Worm (Caenorhabditis elegans): ENCODE measurements around the gene F30H5.5.

F30H5.5 gene

ce11 chrIII:502583-502982, 14.0 kb downstream of the F30H5.5 start (continued):
- TF ChIP-seq mes-2 (tag; optimal IDR thresholded peaks at IDR 0.05; ENCODE audit: poor library complexity, severe bottlenecking) (peak; percentile 90), daf-19 (GFP tag; conservative IDR thresholded peaks at IDR 0.05) (no peak; the same call in 1 of the 2 replicates), nhr-77 (tag; optimal IDR thresholded peaks at IDR 0.05) (peak; percentile 68), lin-38 (GFP tag; IDR thresholded peaks at IDR 0.05) (peak; percentile 85), lin-13 (GFP tag; optimal IDR thresholded peaks at IDR 0.05) (no peak), unc-62 (GFP tag; optimal IDR thresholded peaks at IDR 0.05 in 1 of 2) (peak in 1 of 2 experiments; percentile 93), unc-62 (tag; optimal IDR thresholded peaks at IDR 0.05) (no peak), ZK337.2 (GFP tag; IDR thresholded peaks at IDR 0.05) (peak; percentile 81), nhr-48 (tag; optimal IDR thresholded peaks at IDR 0.05) (peak; percentile 70), vab-7 (GFP tag; IDR thresholded peaks at IDR 0.05) (peak; percentile 97), egl-43 (GFP tag; IDR thresholded peaks at IDR 0.05) (peak; percentile 96), zfp-3 (GFP tag; conservative IDR thresholded peaks at IDR 0.05) (peak; percentile 85), F26F4.8 (GFP tag; conservative IDR thresholded peaks at IDR 0.05) (peak; percentile 96), nhr-111 (GFP tag; optimal IDR thresholded peaks at IDR 0.05) (peak; percentile 98), tra-1 (GFP tag; IDR thresholded peaks at IDR 0.05) (peak; percentile 84), unc-39 (tag; optimal IDR thresholded peaks at IDR 0.05) (no peak), mxl-3 (GFP tag; optimal IDR thresholded peaks at IDR 0.05) (peak; percentile 82), nhr-10 (tag; optimal IDR thresholded peaks at IDR 0.05) (no peak), F49E8.2 (tag; optimal IDR thresholded peaks at IDR 0.05; ENCODE audit: borderline replicate concordance) (peak; percentile 83), Y5F2A.4 (GFP tag; optimal IDR thresholded peaks at IDR 0.05) (peak; percentile 83), zag-1 (tag; optimal IDR thresholded peaks at IDR 0.05) (no peak), T26A8.4 (GFP tag; IDR thresholded peaks at IDR 0.05) (peak; percentile 85), ceh-32 (tag; optimal IDR thresholded peaks at IDR 0.05; ENCODE audit: poor library complexity) (no peak), ces-1 (GFP tag; optimal IDR thresholded peaks at IDR 0.05) (peak; percentile 7), ceh-20 (GFP tag; IDR thresholded peaks at IDR 0.05) (peak; percentile 87), zip-2 (tag; optimal IDR thresholded peaks at IDR 0.05) (peak; percentile 32), nhr-237 (tag; optimal IDR thresholded peaks at IDR 0.05) (no peak), nhr-42 (GFP tag; IDR thresholded peaks at IDR 0.05) (peak; percentile 92), F44E2.7 (GFP tag; IDR thresholded peaks at IDR 0.05) (peak; percentile 83; the same call in 1 of the 2 replicates), Y75B8A.6 (GFP tag; IDR thresholded peaks at IDR 0.05) (peak; percentile 67; the same call in 1 of the 2 replicates), attf-4 (tag; optimal IDR thresholded peaks at IDR 0.05) (no peak), pqm-1 (tag; optimal IDR thresholded peaks at IDR 0.05) (peak; percentile 20), nhr-28 (tag; optimal IDR thresholded peaks at IDR 0.05) (peak; percentile 74)

ce11 chrIII:509045-509444, 20.5 kb downstream of the F30H5.5 start:
- TF ChIP-seq madf-5 (GFP tag; IDR thresholded peaks at IDR 0.05) = no peak
- TF ChIP-seq mxl-3 (GFP tag; optimal IDR thresholded peaks at IDR 0.05) = no peak
- peak in 1 of 2 experiments; percentile 88 for TF ChIP-seq unc-62 (GFP tag; optimal IDR thresholded peaks at IDR 0.05 in 1 of 2)
- no peak for TF ChIP-seq unc-62 (tag; optimal IDR thresholded peaks at IDR 0.05)
- TF ChIP-seq hlh-30 (tag; optimal IDR thresholded peaks at IDR 0.05; ENCODE audit: insufficient read depth) = no peak
- peak; percentile 68 for TF ChIP-seq set-16 (GFP tag; IDR thresholded peaks at IDR 0.05)
- no peak for TF ChIP-seq nhr-25 (tag; optimal IDR thresholded peaks at IDR 0.05; ENCODE audit: borderline replicate concordance, insufficient read depth)
- TF ChIP-seq ctbp-1 (GFP tag; IDR thresholded peaks at IDR 0.05) = no peak
- no peak for TF ChIP-seq unc-130 (GFP tag; optimal IDR thresholded peaks at IDR 0.05)
- TF ChIP-seq aha-1 (tag) = peak; percentile 19
